Worm (Caenorhabditis elegans): ENCODE data around the gene srv-3.

DNA sequence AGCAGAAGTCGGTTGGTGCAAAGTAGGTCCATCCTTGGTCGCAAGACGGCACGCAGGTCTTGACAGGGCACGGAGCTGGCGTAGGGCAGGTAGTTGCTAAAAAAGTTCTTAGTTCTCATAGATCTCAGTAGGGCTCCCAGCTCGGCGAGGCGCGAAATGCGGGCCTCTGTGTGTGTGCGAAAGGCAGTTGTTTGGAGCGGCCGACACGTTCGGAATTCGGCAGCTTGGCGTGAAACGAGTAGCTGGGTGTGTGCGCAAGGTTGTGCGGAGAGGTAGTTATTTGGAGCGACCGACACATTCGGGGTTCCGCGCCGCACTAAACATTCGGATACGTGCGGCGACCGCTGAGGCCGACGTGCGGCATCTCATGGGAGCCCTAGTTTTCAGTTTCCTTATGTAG lies 44.1 kb upstream of the srv-3 start:
- TF ChIP-seq unc-130 (tag; optimal IDR thresholded peaks at IDR 0.05): no peak
- TF ChIP-seq nhr-11 (tag; optimal IDR thresholded peaks at IDR 0.05): no peak
